Fruit fly (Drosophila melanogaster) whole organism, embryonic: ENCODE results near the gene MESK4.

ENCODE experiments used
- CG10147 ChIP-seq: fragments of 200-800 bp; sonication (Bioruptor generic); optimal IDR thresholded peaks from 2 replicates; lab custom pipeline; 2019; ENCODE audit warnings: missing biosample characterization, mild to moderate bottlenecking, missing genetic modification characterization, moderate library complexity
- CG10543 ChIP-seq: fragments of 200-800 bp; sonication (Bioruptor generic); optimal IDR thresholded peaks from 3 replicates; lab custom pipeline; 2017; ENCODE audit warnings: missing biosample characterization, mild to moderate bottlenecking, missing genetic modification characterization, moderate library complexity
- CG12219 ChIP-seq: fragments of 200-800 bp; sonication (Bioruptor generic); optimal IDR thresholded peaks from 3 replicates; lab custom pipeline; 2018; ENCODE audit warnings: missing biosample characterization, mild to moderate bottlenecking, missing genetic modification characterization
- CG12659 ChIP-seq: fragments of 200-800 bp; sonication (Bioruptor generic); optimal IDR thresholded peaks from 3 replicates; lab custom pipeline; 2017; ENCODE audit warnings: mild to moderate bottlenecking, missing biosample characterization, missing genetic modification reagents, missing genetic modification characterization
- CG2199 ChIP-seq: fragments of 200-800 bp; sonication (Bioruptor generic); IDR thresholded peaks from 3 replicates; pipeline ENCODE4 v1.3.6; 2022; ENCODE audit warnings: missing biosample characterization, missing genetic modification characterization
- CG32767 ChIP-seq: fragments of 200-800 bp; sonication (Bioruptor generic); IDR thresholded peaks from 2 replicates; pipeline ENCODE4 v1.3.6; 2022; ENCODE audit warnings: missing biosample characterization, missing genetic modification characterization
- CG32772 ChIP-seq: fragments of 200-800 bp; sonication (Bioruptor generic); IDR thresholded peaks from 2 replicates; pipeline ENCODE4 v1.3.6; 2022; ENCODE audit warnings: missing biosample characterization, missing genetic modification characterization
- CG34224 ChIP-seq: fragments of 200-800 bp; sonication (Bioruptor generic); IDR thresholded peaks from 3 replicates; pipeline ENCODE4 v1.3.6; 2022; ENCODE audit warnings: missing biosample characterization, missing genetic modification characterization; ENCODE audit not compliant: partially characterized antibody
- CG3726 ChIP-seq: fragments of 200-800 bp; sonication (Bioruptor generic); IDR thresholded peaks from 3 replicates; pipeline ENCODE4, ENCODE4 v1.3.6; 2022; ENCODE audit warnings: missing biosample characterization, missing genetic modification characterization
- CG42726 ChIP-seq: fragments of 200-800 bp; sonication (Bioruptor generic); IDR thresholded peaks from 2 replicates; pipeline ENCODE4 v1.3.6; 2022; ENCODE audit warnings: missing biosample characterization, missing genetic modification characterization; ENCODE audit not compliant: partially characterized antibody
- CG4707 ChIP-seq: fragments of 200-800 bp; sonication (Bioruptor generic); optimal IDR thresholded peaks from 2 replicates; lab custom pipeline; 2018; ENCODE audit warnings: missing biosample characterization, mild to moderate bottlenecking, missing genetic modification characterization, moderate library complexity
- CG7271 ChIP-seq: fragments of 200-800 bp; sonication (Bioruptor generic); optimal IDR thresholded peaks from 2 replicates; lab custom pipeline; 2018; ENCODE audit warnings: missing biosample characterization, mild to moderate bottlenecking, missing genetic modification characterization, moderate library complexity
- CG7839 ChIP-seq: fragments of 200-800 bp; sonication (Bioruptor generic); optimal IDR thresholded peaks from 3 replicates; lab custom pipeline; 2018; ENCODE audit warnings: missing biosample characterization, mild to moderate bottlenecking, missing genetic modification characterization, moderate library complexity
- CG8281 ChIP-seq: fragments of 200-800 bp; sonication (Bioruptor generic); optimal IDR thresholded peaks from 2 replicates; lab custom pipeline; 2018; ENCODE audit warnings: missing biosample characterization, mild to moderate bottlenecking, missing genetic modification characterization, moderate library complexity
- CG9932 ChIP-seq: fragments of 200-800 bp; sonication (Bioruptor generic); IDR thresholded peaks from 2 replicates; pipeline ENCODE4 v1.3.6; 2022; ENCODE audit warnings: missing biosample characterization, missing genetic modification characterization
- D19B ChIP-seq: fragments of 200-800 bp; sonication (Bioruptor generic); optimal IDR thresholded peaks from 2 replicates; lab custom pipeline; 2017; ENCODE audit warnings: missing biosample characterization, mild to moderate bottlenecking, missing genetic modification characterization
- Elba2 ChIP-seq: fragments of 200-800 bp; sonication (Bioruptor generic); optimal IDR thresholded peaks from 3 replicates; lab custom pipeline; 2016; ENCODE audit warnings: missing biosample characterization, missing genetic modification characterization
- H15 ChIP-seq: fragments of 200-800 bp; sonication (Bioruptor generic); IDR thresholded peaks from 3 replicates; pipeline ENCODE4 v1.3.6; 2022; ENCODE audit warnings: missing biosample characterization, missing genetic modification characterization
- Hr51 ChIP-seq, 2 experiments: fragments of 200-800 bp; sonication (Bioruptor generic); optimal IDR thresholded peaks; 2 replicates in 1 of 2; 3 replicates in 1 of 2; lab custom pipeline; 2016 to 2018; ENCODE audit warnings: missing biosample characterization in 2 of 2, missing genetic modification characterization in 2 of 2, mild to moderate bottlenecking in 1 of 2, moderate library complexity in 1 of 2
- Med ChIP-seq: fragments of 200-800 bp; sonication (Bioruptor generic); peaks from one replicate; lab custom pipeline; 2016; ENCODE audit warnings: missing biosample characterization, missing genetic modification characterization, mild to moderate bottlenecking, inconsistent platforms, moderate library complexity
- Mes4 ChIP-seq: fragments of 200-800 bp; sonication (Bioruptor generic); optimal IDR thresholded peaks from 2 replicates; lab custom pipeline; 2016; ENCODE audit warnings: missing biosample characterization, missing genetic modification characterization
- Nf-YB ChIP-seq: fragments of 200-800 bp; sonication (Bioruptor generic); optimal IDR thresholded peaks from 3 replicates; lab custom pipeline; 2019; ENCODE audit warnings: missing biosample characterization, mild to moderate bottlenecking, missing genetic modification characterization, moderate library complexity
- Nf-YC ChIP-seq: fragments of 200-800 bp; optimal IDR thresholded peaks from 3 replicates; lab custom pipeline; 2019; ENCODE audit warnings: missing biosample characterization, mild to moderate bottlenecking, missing genetic modification characterization, moderate library complexity
- br ChIP-seq: fragments of >200 bp; optimal IDR thresholded peaks from 2 replicates; lab custom pipeline; 2017
- cad ChIP-seq: fragments of >200 bp; optimal IDR thresholded peaks from 2 replicates; lab custom pipeline; 2017; ENCODE audit warnings: missing biosample characterization, missing genetic modification characterization
- ewg ChIP-seq: fragments of 200-800 bp; sonication (Bioruptor generic); optimal IDR thresholded peaks from 3 replicates; lab custom pipeline; 2017; ENCODE audit warnings: mild to moderate bottlenecking, missing biosample characterization, missing genetic modification reagents, missing genetic modification characterization
- gcm ChIP-seq: fragments of 200-800 bp; sonication (Bioruptor generic); optimal IDR thresholded peaks from 2 replicates; lab custom pipeline; 2019; ENCODE audit warnings: missing biosample characterization, mild to moderate bottlenecking, missing genetic modification characterization, moderate library complexity
- insv ChIP-seq, 2 experiments: fragments of 200-800 bp; sonication (Bioruptor generic); optimal IDR thresholded peaks; 3 replicates each; lab custom pipeline; 2016 to 2018; ENCODE audit warnings: missing biosample characterization in 2 of 2, missing genetic modification characterization in 2 of 2
- kni ChIP-seq: fragments of 200-800 bp; sonication (Bioruptor generic); optimal IDR thresholded peaks from 3 replicates; lab custom pipeline; 2017; ENCODE audit warnings: mild to moderate bottlenecking, missing biosample characterization, missing genetic modification reagents, missing genetic modification characterization
- lov ChIP-seq, 2 experiments: fragments of 200-800 bp in 1 of 2; fragments of >200 bp in 1 of 2; sonication (Bioruptor generic) in 1 of 2; IDR thresholded peaks in 1 of 2; optimal IDR thresholded peaks in 1 of 2; 2 replicates in 1 of 2; 3 replicates in 1 of 2; pipeline versions ENCODE4 v1.3.6 to Lab custom; 2017 to 2022; ENCODE audit warnings: missing biosample characterization in 1 of 2, missing genetic modification characterization in 1 of 2
- onecut ChIP-seq: fragments of 200-800 bp; sonication (Bioruptor generic); IDR thresholded peaks from 2 replicates; pipeline ENCODE4 v1.3.6; 2022; ENCODE audit warnings: missing biosample characterization, missing genetic modification characterization
- pnt ChIP-seq: fragments of 200-800 bp; sonication (Bioruptor generic); optimal IDR thresholded peaks from 3 replicates; lab custom pipeline; 2016; ENCODE audit warnings: missing biosample characterization, missing genetic modification characterization
- sens ChIP-seq: fragments of 200-800 bp; sonication (Bioruptor generic); peaks from one replicate; lab custom pipeline; 2016; ENCODE audit warnings: missing biosample characterization, missing genetic modification characterization
- seq ChIP-seq: fragments of 200-800 bp; sonication (Bioruptor generic); IDR thresholded peaks from 2 replicates; pipeline ENCODE4 v1.3.6; 2022; ENCODE audit warnings: missing biosample characterization, missing genetic modification characterization

The MESK4 gene

DNA sequence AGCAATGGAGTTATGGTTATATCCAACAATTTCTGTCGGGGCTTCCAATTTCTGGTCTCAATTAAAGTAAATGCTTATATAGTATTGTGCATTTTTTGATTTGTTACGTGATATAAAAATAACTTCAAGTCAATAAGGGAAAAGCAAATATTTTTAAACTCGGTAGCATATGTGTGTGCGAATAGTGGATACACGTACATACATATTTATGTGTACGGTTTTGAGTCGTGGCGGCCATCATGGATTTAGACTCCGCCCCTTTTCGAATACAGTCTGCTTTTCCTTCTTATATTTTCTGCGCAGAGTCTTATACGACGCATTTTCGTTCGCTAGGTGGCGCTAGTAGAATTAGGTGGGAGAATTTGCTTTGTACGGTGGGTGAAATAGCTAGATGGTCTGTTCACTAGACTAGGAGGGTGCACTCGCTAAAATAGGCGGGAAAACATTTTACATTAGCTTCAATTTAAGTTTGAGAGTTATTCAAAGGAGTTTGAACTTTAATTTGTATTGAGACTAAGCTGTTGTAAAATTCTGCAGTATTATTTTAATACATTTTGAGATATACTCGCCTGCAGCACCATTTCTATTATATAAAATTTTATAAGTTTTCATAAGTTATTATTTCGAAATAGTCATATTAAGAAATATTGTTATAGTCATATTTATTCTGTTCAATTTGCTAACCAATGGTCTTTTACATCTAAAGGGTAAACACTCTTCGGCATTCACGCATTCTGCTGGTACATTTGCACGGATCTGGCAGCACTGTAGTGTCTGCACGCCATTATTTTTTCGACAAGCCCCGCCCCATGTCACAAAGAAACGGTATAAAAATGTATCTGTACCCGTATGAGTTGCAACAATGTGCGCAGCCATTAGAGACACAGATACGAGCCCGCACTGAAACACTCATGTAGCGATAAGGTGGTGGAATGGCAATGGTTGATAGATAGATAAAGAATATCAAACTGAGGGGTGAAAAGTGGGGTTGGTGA, 19.0 kb upstream of the MESK4 start (continued):
- TF ChIP-seq CG4707 (GFP tag; lab: Kevin White, UChicago) (no peak), CG12219 (GFP tag; lab: Kevin White, UChicago) (peak; percentile 57), insv (GFP tag; optimal IDR thresholded peaks at IDR 0.05; lab: Kevin White, UChicago) (peak in 1 of 2 experiments; percentile 87), CG10543 (GFP tag; lab: Kevin White, UChicago) (peak; percentile 53), Mes4 (GFP tag; lab: Kevin White, UChicago) (no peak), H15 (GFP tag; lab: Robert Waterston, UW) (peak; percentile 39; the same call in 2 of the 3 replicates), CG2199 (peak; percentile 40; the same call in 1 of the 3 replicates), CG7839 (peak; percentile 77)

DNA sequence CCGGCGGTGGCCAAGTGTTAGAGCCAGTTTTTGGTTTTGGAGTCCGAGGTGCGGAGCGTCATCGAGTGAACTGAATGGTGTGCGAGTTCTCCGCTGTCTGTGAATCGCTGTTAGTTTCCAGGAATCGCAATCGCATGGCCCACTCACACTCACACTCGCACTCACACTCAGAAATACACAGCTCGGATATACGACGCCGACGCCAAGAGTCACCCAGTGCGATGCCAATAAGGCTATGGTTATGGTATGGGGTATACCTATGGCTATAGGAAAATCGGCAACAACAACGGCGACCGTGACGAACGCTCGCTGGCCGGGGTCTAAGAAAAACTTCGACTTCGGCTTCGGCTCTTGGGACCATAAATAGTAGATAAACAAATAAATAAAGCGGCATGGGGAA, 16.5 kb upstream of the MESK4 start, which contains the start of gene Abd-B:
Gene Abd-B (minus strand): TSS at position 101 of the 400 bp plus-strand sequence.
- peak; percentile 41 for TF ChIP-seq Elba2 (GFP tag; lab: Kevin White, UChicago)
- no peak for TF ChIP-seq CG42726
- no peak for TF ChIP-seq CG34224

DNA sequence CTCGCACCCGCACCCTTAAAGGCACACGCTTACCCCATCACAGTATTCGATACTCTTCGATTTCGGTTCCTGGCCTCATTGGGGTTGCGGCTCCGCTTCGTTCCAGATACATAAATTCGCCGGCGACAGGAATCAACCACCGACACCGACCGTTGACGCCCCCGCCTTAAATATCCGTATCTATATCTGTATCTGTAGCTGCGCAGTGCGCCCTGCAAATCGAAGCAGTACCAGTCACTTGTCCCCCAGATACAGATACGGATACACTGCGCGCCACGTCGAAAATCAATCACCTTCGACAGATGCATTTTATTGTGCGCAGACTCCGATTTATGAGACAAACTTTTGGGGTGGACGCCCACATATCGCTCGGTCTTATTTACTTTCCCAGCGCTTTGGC, 16.0 kb upstream of the MESK4 start:
- TF ChIP-seq Hr51 (GFP tag; optimal IDR thresholded peaks at IDR 0.05; lab: Kevin White, UChicago) (no peak), CG10147 (GFP tag; lab: Kevin White, UChicago) (no peak), Nf-YC (tag; lab: Kevin White, UChicago) (peak; percentile 64), CG32772 (GFP tag; lab: Robert Waterston, UW) (no peak), gcm (GFP tag; lab: Kevin White, UChicago) (no peak), onecut (GFP tag; lab: Robert Waterston, UW) (peak; percentile 28; the same call in 1 of the 2 replicates), CG9932 (GFP tag; lab: Robert Waterston, UW) (no peak), seq (0 out of 2 replicates have a peak, but pooled peaks have one; percentile 18), Nf-YB (GFP tag; lab: Kevin White, UChicago) (peak; percentile 53), ewg (GFP tag; lab: Kevin White, UChicago) (peak; percentile 73), CG32767 (peak; percentile 51; the same call in 1 of the 2 replicates), CG42726 (no peak), lov (optimal IDR thresholded peaks at IDR 0.05; lab: Kevin White, UChicago) (no peak), lov (GFP tag; IDR thresholded peaks at IDR 0.05; lab: Robert Waterston, UW) (0 out of 3 replicates have a peak, but pooled peaks have one; percentile 38), CG3726 (GFP tag; lab: Robert Waterston, UW) (no peak), CG7271 (tag; lab: Kevin White, UChicago) (no peak), pnt (GFP tag; lab: Kevin White, UChicago) (no peak)

DNA sequence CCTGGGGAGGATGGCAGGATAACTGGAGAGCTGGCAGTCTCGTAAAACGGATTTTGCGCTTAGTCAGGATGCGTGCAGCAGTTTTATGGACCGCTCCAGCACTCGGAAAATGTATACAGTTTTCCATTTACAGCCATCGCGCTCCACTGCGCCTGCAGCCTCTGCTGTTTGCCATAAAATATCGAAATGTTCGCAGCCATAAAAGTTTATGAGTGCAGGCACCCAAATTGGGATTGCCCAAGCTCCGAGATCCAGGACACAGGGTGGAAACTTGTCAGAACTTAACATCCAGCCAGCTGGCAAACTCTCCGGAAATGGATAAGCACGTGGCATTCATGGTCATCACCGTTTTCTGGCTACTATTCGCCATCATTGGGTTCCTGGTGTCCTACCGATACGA, 13.7 kb upstream of the MESK4 start, which contains the start of gene VhaM9.7-d:
Gene VhaM9.7-d (plus strand): TSS at position 301 of the 400 bp plus-strand sequence.
- TF ChIP-seq CG12659 (GFP tag; lab: Kevin White, UChicago), result no peak
- no peak for TF ChIP-seq CG8281
- no peak for TF ChIP-seq Med (GFP tag; lab: Kevin White, UChicago)
- peak; percentile 44 for TF ChIP-seq sens (GFP tag; lab: Kevin White, UChicago)
- no peak for TF ChIP-seq kni (GFP tag; lab: Kevin White, UChicago)
- no peak for TF ChIP-seq br (lab: Kevin White, UChicago)
- TF ChIP-seq cad, result peak; percentile 13
- TF ChIP-seq D19B, result no peak
- TF ChIP-seq, all 482 proteins: peak for 2
